Worm (Caenorhabditis elegans): Measurements from ENCODE around the gene wdr-37.
A peak's percentile ranks its signal among the peaks of the same experiment; 100 is the strongest.

The wdr-37 gene

DNA sequence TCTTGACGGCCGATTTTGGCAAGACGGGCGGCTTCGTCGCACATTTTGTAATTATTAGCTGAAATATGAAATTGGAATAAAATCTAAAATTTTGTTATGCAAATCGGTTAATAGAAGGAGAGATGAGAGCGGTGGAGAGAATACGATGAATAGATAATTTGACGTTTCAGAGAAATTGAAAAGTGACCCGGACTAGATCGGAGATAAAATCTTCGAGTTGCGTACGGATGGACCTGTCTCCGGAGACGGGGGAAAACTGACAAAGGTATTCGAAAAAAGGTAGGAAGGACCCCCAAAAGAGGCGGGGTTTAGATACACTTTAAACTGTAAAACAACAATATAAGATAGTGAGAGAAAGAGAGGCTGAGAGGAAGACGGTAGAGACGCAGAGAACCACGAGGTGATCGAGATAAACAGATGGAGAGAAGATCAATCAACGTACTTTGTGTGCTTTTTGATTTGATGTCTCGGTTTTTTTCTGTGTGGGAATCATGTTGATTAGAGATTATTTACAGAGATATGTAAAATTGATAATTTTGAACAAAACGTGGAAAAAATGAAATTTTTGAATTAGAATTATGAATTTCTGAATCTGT lies 47.7 kb downstream of the wdr-37 start, which contains the start of gene F09F7.6:
TSS of gene F09F7.6 (minus strand) at position 64 of the 596 bp plus-strand sequence.
- peak; percentile 39 for TF ChIP-seq unc-120 (tag; optimal IDR thresholded peaks at IDR 0.05; ENCODE audit: poor library complexity, severe bottlenecking)
- TF ChIP-seq elt-1 (tag; optimal IDR thresholded peaks at IDR 0.05; ENCODE audit: borderline replicate concordance, insufficient read depth): peak; percentile 84
- no peak for TF ChIP-seq ceh-83 (GFP tag; optimal IDR thresholded peaks at IDR 0.05)
- TF ChIP-seq snpc-4 (tag; optimal IDR thresholded peaks at IDR 0.05): no peak

DNA sequence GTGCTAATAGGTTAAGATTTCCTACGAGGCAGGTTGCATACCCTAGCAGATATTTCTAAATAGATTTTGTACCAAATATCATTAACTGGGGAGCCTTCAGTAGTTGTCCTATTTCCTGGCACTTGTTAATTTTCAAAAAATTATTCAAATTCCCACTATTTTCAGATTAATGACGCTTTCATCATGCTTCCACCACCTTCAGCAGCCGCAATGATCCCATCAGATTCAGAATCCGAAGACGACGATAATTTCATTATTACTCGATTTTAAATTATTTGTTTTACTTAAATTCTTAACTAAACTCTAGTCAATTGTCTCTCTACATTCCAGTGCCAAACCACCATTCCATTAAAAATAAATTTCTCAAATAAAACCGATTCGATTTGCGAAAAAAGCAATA lies 49.0 kb downstream of the wdr-37 start:
- TF ChIP-seq nhr-237 (tag; optimal IDR thresholded peaks at IDR 0.05) (no peak), snpc-4 (tag; optimal IDR thresholded peaks at IDR 0.05) (no peak), lsy-2 (tag; optimal IDR thresholded peaks at IDR 0.05) (no peak), blmp-1 (tag; optimal IDR thresholded peaks at IDR 0.05) (no peak), unc-39 (tag; optimal IDR thresholded peaks at IDR 0.05) (no peak), elt-1 (tag; optimal IDR thresholded peaks at IDR 0.05; ENCODE audit: borderline replicate concordance, insufficient read depth) (no peak), pha-4 (tag; optimal IDR thresholded peaks at IDR 0.05) (no peak), sptf-1 (tag; optimal IDR thresholded peaks at IDR 0.05) (no peak), ces-1 (GFP tag; optimal IDR thresholded peaks at IDR 0.05) (no peak), nhr-12 (tag; optimal IDR thresholded peaks at IDR 0.05) (no peak)

DNA sequence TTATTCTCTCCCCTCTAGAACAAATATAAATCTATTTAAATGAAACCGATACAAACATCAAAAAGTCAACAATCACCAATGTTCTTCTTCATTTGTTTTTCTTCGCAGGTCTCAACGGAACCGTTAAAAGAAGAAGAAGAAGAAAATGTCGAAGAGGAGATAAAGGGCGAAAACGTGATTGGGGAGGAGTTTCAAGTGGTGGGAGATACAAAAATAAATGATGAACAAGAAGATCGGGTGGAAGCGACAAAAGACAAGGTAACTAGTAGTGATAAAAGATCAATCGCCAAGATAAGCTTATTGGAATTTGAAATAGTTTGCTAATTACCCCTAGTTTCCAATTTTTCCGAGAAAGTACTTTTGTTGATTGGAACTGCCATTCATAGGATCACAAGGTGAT lies 49.7 kb downstream of the wdr-37 start:
- TF ChIP-seq sem-2 (GFP tag; optimal IDR thresholded peaks at IDR 0.05): no peak
- TF ChIP-seq nhr-76 (tag; optimal IDR thresholded peaks at IDR 0.05): no peak
- TF ChIP-seq ceh-83 (GFP tag; optimal IDR thresholded peaks at IDR 0.05): no peak
- TF ChIP-seq snpc-4 (tag; optimal IDR thresholded peaks at IDR 0.05): no peak
- no peak for TF ChIP-seq lin-13 (tag; optimal IDR thresholded peaks at IDR 0.05)
- no peak for TF ChIP-seq drap-1 (GFP tag; optimal IDR thresholded peaks at IDR 0.05)
- no peak for TF ChIP-seq nhr-28 (tag; optimal IDR thresholded peaks at IDR 0.05)
- TF ChIP-seq ceh-39 (tag; optimal IDR thresholded peaks at IDR 0.05): no peak
- TF ChIP-seq elt-1 (tag; optimal IDR thresholded peaks at IDR 0.05; ENCODE audit: borderline replicate concordance, insufficient read depth): no peak
- TF ChIP-seq nhr-12 (tag; optimal IDR thresholded peaks at IDR 0.05): no peak
- TF ChIP-seq sptf-1 (tag; optimal IDR thresholded peaks at IDR 0.05): no peak
- no peak for TF ChIP-seq flh-1 (GFP tag; optimal IDR thresholded peaks at IDR 0.05)
- no peak for TF ChIP-seq ham-2 (GFP tag; optimal IDR thresholded peaks at IDR 0.05)
- no peak for TF ChIP-seq nhr-2 (tag; optimal IDR thresholded peaks at IDR 0.05)
- no peak for TF ChIP-seq zip-8 (tag; optimal IDR thresholded peaks at IDR 0.05)
- TF ChIP-seq mep-1 (tag; optimal IDR thresholded peaks at IDR 0.05): no peak
- TF ChIP-seq tbx-8 (GFP tag; optimal IDR thresholded peaks at IDR 0.05): no peak
- no peak for TF ChIP-seq elt-3 (tag; optimal IDR thresholded peaks at IDR 0.05)

Measured in whole organism, mixed stage, embryonic.